Worm (Caenorhabditis elegans): ENCODE measurements around the gene F26G1.9.

DNA sequence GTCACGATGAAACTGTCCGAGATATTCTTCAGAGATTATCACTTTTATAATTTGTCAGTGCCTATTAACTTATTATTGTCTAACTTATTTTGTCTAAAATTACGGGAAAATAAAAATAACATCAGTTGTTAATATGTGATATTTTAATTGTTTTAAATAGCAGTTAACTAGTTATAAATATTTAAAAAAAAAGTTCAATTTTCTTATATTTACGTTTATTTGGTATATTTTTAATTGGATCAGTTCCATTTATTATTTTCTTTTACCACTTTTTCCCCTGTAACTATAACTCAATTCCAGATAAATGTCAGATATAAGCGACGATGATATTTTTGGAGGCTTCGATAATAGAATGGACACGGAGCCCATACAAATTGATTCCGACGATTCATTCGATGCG lies 21.7 kb upstream of the F26G1.9 start, which contains the start of gene C33F10.4:
- TF ChIP-seq pha-4 (tag; optimal IDR thresholded peaks at IDR 0.05) (no peak), C17E4.6 (GFP tag; IDR thresholded peaks at IDR 0.05) (no peak), attf-5 (GFP tag; optimal IDR thresholded peaks at IDR 0.05) (no peak), T26A5.8 (tag; optimal IDR thresholded peaks at IDR 0.05) (no peak), nhr-27 (tag; optimal IDR thresholded peaks at IDR 0.05) (no peak)

Measured in whole organism, young adult.